Fruit fly (Drosophila melanogaster): Measurements from ENCODE around the gene Bub1.

dm6 chr2L:5247812-5248211, 30.9 kb upstream of the Bub1 start:
- TF ChIP-seq psq (GFP tag; optimal IDR thresholded peaks at IDR 0.05), result no peak
- TF ChIP-seq lola (GFP tag; optimal IDR thresholded peaks at IDR 0.05), result no peak
- TF ChIP-seq Hr83 (GFP tag; optimal IDR thresholded peaks at IDR 0.05; ENCODE audit: poor library complexity, severe bottlenecking), result no peak
- no peak for TF ChIP-seq usp (GFP tag; optimal IDR thresholded peaks at IDR 0.05)
- TF ChIP-seq N (GFP tag; optimal IDR thresholded peaks at IDR 0.05), result no peak
- no peak for TF ChIP-seq Hr78 (GFP tag; optimal IDR thresholded peaks at IDR 0.05)
- TF ChIP-seq dl (GFP tag; optimal IDR thresholded peaks at IDR 0.05; ENCODE audit: insufficient read depth in 1 of 2, partially characterized antibody in 2 of 2), result no peak
- no peak for TF ChIP-seq GATAd (GFP tag; optimal IDR thresholded peaks at IDR 0.05)
- TF ChIP-seq CG32264 (GFP tag; optimal IDR thresholded peaks at IDR 0.05), result no peak
- TF ChIP-seq fru (GFP tag; optimal IDR thresholded peaks at IDR 0.05), result no peak
- no peak for TF ChIP-seq Myc (optimal IDR thresholded peaks at IDR 0.05)
- no peak for TF ChIP-seq foxo (GFP tag; optimal IDR thresholded peaks at IDR 0.05)
- no peak for TF ChIP-seq h (GFP tag; optimal IDR thresholded peaks at IDR 0.05)
- TF ChIP-seq Abd-B (GFP tag; optimal IDR thresholded peaks at IDR 0.05), result no peak
